Worm (Caenorhabditis elegans) whole organism, L4/young adult: ENCODE measurements around the gene W03C9.6.

Experiments used
- W03F9.2 ChIP-seq: fragments of 150-350 bp; optimal IDR thresholded peaks from 2 replicates; lab custom pipeline; 2014; ENCODE audit warnings: missing biosample characterization, missing genetic modification characterization
- dao-5 ChIP-seq: sonication (generic microtip); optimal IDR thresholded peaks from 2 replicates; lab custom pipeline; 2016; ENCODE audit warnings: missing genotype, missing genetic modification characterization, moderate library complexity, missing compliant biosample characterization

- TF ChIP-seq W03F9.2 (tag; lab: Kevin White, UChicago): no peak
- TF ChIP-seq dao-5 (tag; lab: Kevin White, UChicago): no peak
Measured at ce11 chrII:11926501-11926900, 27.8 kb upstream of the W03C9.6 start.
